Worm (Caenorhabditis elegans): ENCODE measurements around the gene Y37E11AR.7.

DNA sequence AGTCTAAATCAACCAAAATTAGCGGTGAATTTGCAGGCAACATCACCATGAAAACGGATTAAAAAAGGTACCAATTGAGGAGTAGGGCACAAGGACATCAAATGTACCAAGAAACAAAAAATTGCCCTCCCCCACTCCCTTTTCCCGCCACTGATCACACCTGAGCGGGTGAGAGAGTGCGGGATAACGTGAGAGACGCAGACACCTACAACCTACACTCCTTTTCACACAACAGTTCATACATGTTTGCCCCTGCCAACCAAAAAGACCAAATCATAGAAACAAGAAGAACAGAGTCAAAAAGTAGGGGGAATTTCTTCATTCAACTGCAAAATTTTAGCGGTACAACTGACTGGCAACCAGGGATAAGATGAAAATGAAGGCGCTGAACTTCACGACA, 3.0 kb downstream of the Y37E11AR.7 start:
- TF ChIP-seq scrt-1 (GFP tag; IDR thresholded peaks at IDR 0.05) (no peak), B0310.2 (tag; optimal IDR thresholded peaks at IDR 0.05) (no peak), aly-1 (tag; optimal IDR thresholded peaks at IDR 0.05) (no peak), hnd-1 (tag; optimal IDR thresholded peaks at IDR 0.05) (no peak), hmbx-1 (tag; optimal IDR thresholded peaks at IDR 0.05) (no peak), hmg-4 (GFP tag; optimal IDR thresholded peaks at IDR 0.05) (no peak), sea-1 (GFP tag; conservative IDR thresholded peaks at IDR 0.05) (no peak), ama-1 (optimal IDR thresholded peaks at IDR 0.05) (no peak), ceh-36 (tag; optimal IDR thresholded peaks at IDR 0.05) (no peak), pes-1 (GFP tag; IDR thresholded peaks at IDR 0.05) (no peak), ceh-13 (GFP tag; optimal IDR thresholded peaks at IDR 0.05) (no peak), F13C5.2 (tag; optimal IDR thresholded peaks at IDR 0.05) (no peak), tra-4 (tag; optimal IDR thresholded peaks at IDR 0.05) (no peak), flt-1 (GFP tag; IDR thresholded peaks at IDR 0.05) (no peak)

Measured in whole organism, early embryonic.